Worm (Caenorhabditis elegans) whole organism, L2 larva: ENCODE results near the gene rpl-5.
A peak's percentile ranks its signal among the peaks of the same experiment; 100 is the strongest.

ENCODE experiments used
- C34F6.9 ChIP-seq: fragments of 150-350 bp; optimal IDR thresholded peaks from 2 replicates; lab custom pipeline; 2014; ENCODE audit warnings: missing biosample characterization, missing genetic modification characterization
- F13H6.1 ChIP-seq: sonication (generic microtip); optimal IDR thresholded peaks from 2 replicates; lab custom pipeline; 2016; ENCODE audit warnings: missing genetic modification characterization, missing compliant biosample characterization
- R02D3.7 ChIP-seq: fragments of 150-350 bp; optimal IDR thresholded peaks from 2 replicates; lab custom pipeline; 2014; ENCODE audit warnings: missing biosample characterization, missing genetic modification characterization
- Y55F3AM.14 ChIP-seq: fragments of 200-800 bp; sonication (Bioruptor generic); optimal IDR thresholded peaks from 2 replicates; lab custom pipeline; 2018; ENCODE audit warnings: mild to moderate bottlenecking, missing genetic modification characterization, missing compliant biosample characterization
- ZK546.5 ChIP-seq: sonication (generic microtip); optimal IDR thresholded peaks from 2 replicates; lab custom pipeline; 2017; ENCODE audit warnings: missing biosample characterization, missing genetic modification characterization
- alr-1 ChIP-seq: fragments of 150-350 bp; optimal IDR thresholded peaks from 2 replicates; lab custom pipeline; 2014; ENCODE audit warnings: missing biosample characterization, missing genetic modification characterization
- aly-2 ChIP-seq: fragments of 150-350 bp; optimal IDR thresholded peaks from 2 replicates; lab custom pipeline; 2014; ENCODE audit warnings: missing biosample characterization, missing genetic modification characterization
- ama-1 ChIP-seq: fragments of 150-350 bp; optimal IDR thresholded peaks from 2 replicates; lab custom pipeline; 2018; ENCODE audit warnings: inconsistent platforms
- ceh-16 ChIP-seq: fragments of 150-350 bp; optimal IDR thresholded peaks from 2 replicates; lab custom pipeline; 2014; ENCODE audit warnings: missing biosample characterization, missing genetic modification characterization
- crh-2 ChIP-seq: sonication (generic microtip); optimal IDR thresholded peaks from 2 replicates; lab custom pipeline; 2017; ENCODE audit warnings: missing biosample characterization, missing genetic modification characterization
- dmd-4 ChIP-seq: sonication (generic microtip); optimal IDR thresholded peaks from 2 replicates; lab custom pipeline; 2017; ENCODE audit warnings: missing biosample characterization, missing genetic modification characterization
- elt-3 ChIP-seq: sonication (generic microtip); optimal IDR thresholded peaks from 2 replicates; lab custom pipeline; 2017; ENCODE audit warnings: missing biosample characterization, missing genetic modification characterization
- fos-1 ChIP-seq: fragments of 150-350 bp; optimal IDR thresholded peaks from 2 replicates; lab custom pipeline; 2014; ENCODE audit warnings: missing biosample characterization, missing genetic modification characterization
- gmeb-1 ChIP-seq: fragments of 150-350 bp; optimal IDR thresholded peaks from 2 replicates; lab custom pipeline; 2014; ENCODE audit warnings: missing biosample characterization, missing genetic modification characterization
- lin-13 ChIP-seq: fragments of 150-350 bp; optimal IDR thresholded peaks from 2 replicates; lab custom pipeline; 2014; ENCODE audit warnings: missing biosample characterization, missing genetic modification reagents, missing genetic modification characterization
- lin-39 ChIP-seq: fragments of 150-350 bp; optimal IDR thresholded peaks from 2 replicates; lab custom pipeline; 2014; ENCODE audit warnings: missing biosample characterization, missing genetic modification reagents, missing genetic modification characterization
- lsy-2 ChIP-seq, 2 experiments: fragments of 150-350 bp in 1 of 2; sonication (generic microtip) in 1 of 2; optimal IDR thresholded peaks; 2 replicates each; lab custom pipeline; 2014 to 2017; ENCODE audit warnings: missing biosample characterization in 2 of 2, missing genetic modification characterization in 2 of 2
- mab-5 ChIP-seq: fragments of 150-350 bp; optimal IDR thresholded peaks from 2 replicates; lab custom pipeline; 2014; ENCODE audit warnings: missing biosample characterization, missing genetic modification characterization
- mdl-1 ChIP-seq, 2 experiments: fragments of 150-350 bp in 1 of 2; sonication (generic microtip) in 1 of 2; optimal IDR thresholded peaks; 2 replicates each; lab custom pipeline; 2017; ENCODE audit warnings: missing biosample characterization in 2 of 2, missing genetic modification characterization in 2 of 2
- nhr-12 ChIP-seq: fragments of 150-350 bp; optimal IDR thresholded peaks from 2 replicates; lab custom pipeline; 2014; ENCODE audit warnings: missing biosample characterization, missing genetic modification characterization
- nhr-129 ChIP-seq: fragments of 150-350 bp; optimal IDR thresholded peaks from 2 replicates; lab custom pipeline; 2014; ENCODE audit warnings: missing biosample characterization, missing genetic modification characterization
- nhr-21 ChIP-seq: fragments of 150-350 bp; optimal IDR thresholded peaks from 2 replicates; lab custom pipeline; 2014; ENCODE audit warnings: missing biosample characterization, missing genetic modification characterization
- nhr-23 ChIP-seq: fragments of 150-350 bp; optimal IDR thresholded peaks from 2 replicates; lab custom pipeline; 2014; ENCODE audit warnings: missing biosample characterization, missing genetic modification reagents, missing genetic modification characterization
- nhr-237 ChIP-seq: fragments of 150-350 bp; optimal IDR thresholded peaks from 2 replicates; lab custom pipeline; 2014; ENCODE audit warnings: missing biosample characterization, missing genetic modification characterization
- nhr-25 ChIP-seq: fragments of 150-350 bp; sonication (generic microtip); optimal IDR thresholded peaks from 3 replicates; lab custom pipeline; 2014; ENCODE audit warnings: missing biosample characterization, missing genetic modification characterization
- nhr-6 ChIP-seq: fragments of 150-350 bp; optimal IDR thresholded peaks from 2 replicates; lab custom pipeline; 2014; ENCODE audit warnings: missing biosample characterization, missing genetic modification characterization
- sem-4 ChIP-seq: fragments of 150-350 bp; optimal IDR thresholded peaks from 2 replicates; lab custom pipeline; 2014; ENCODE audit warnings: missing biosample characterization, missing genetic modification reagents, missing genetic modification characterization
- skn-1 ChIP-seq: sonication (generic microtip); optimal IDR thresholded peaks from 2 replicates; lab custom pipeline; 2017; ENCODE audit warnings: missing biosample characterization, missing genetic modification characterization
- sma-3 ChIP-seq: sonication (generic microtip); optimal IDR thresholded peaks from 2 replicates; lab custom pipeline; 2016; ENCODE audit warnings: missing genetic modification reagents, missing genetic modification characterization, missing compliant biosample characterization
- sma-9 ChIP-seq, 2 experiments: fragments of 150-350 bp in 1 of 2; sonication (generic microtip) in 1 of 2; optimal IDR thresholded peaks; 2 replicates each; lab custom pipeline; 2014 to 2016; ENCODE audit warnings: missing genetic modification characterization in 2 of 2, mild to moderate bottlenecking in 1 of 2, missing biosample characterization in 1 of 2, missing compliant biosample characterization in 1 of 2, missing genetic modification reagents in 1 of 2, moderate library complexity in 1 of 2
- snpc-4 ChIP-seq: fragments of 150-350 bp; optimal IDR thresholded peaks from 2 replicates; lab custom pipeline; 2014; ENCODE audit warnings: missing biosample characterization, missing genetic modification characterization
- unc-55 ChIP-seq: fragments of 150-350 bp; sonication (generic microtip); optimal IDR thresholded peaks from 3 replicates; lab custom pipeline; 2014; ENCODE audit warnings: missing biosample characterization, missing genetic modification reagents, missing genetic modification characterization
- zag-1 ChIP-seq: fragments of 150-350 bp; optimal IDR thresholded peaks from 2 replicates; lab custom pipeline; 2014; ENCODE audit warnings: missing biosample characterization, missing genetic modification characterization
- ztf-11 ChIP-seq: sonication (generic microtip); optimal IDR thresholded peaks from 2 replicates; lab custom pipeline; 2017; ENCODE audit warnings: missing biosample characterization, missing genetic modification characterization

Gene rpl-5

ce11 chrII:8520625-8521024 is 49.1 kb upstream of the rpl-5 start, which contains the start of gene cht-2:
Gene cht-2, plus strand, starts transcription at chrII:8520925.
- TF ChIP-seq sem-4 (tag; lab: Kevin White, UChicago) (no peak), ama-1 (lab: Kevin White, UChicago) (no peak), ztf-11 (tag; lab: Kevin White, UChicago) (no peak), nhr-237 (tag; lab: Kevin White, UChicago) (no peak), nhr-129 (tag; lab: Kevin White, UChicago) (no peak), C34F6.9 (tag; lab: Kevin White, UChicago) (no peak), ZK546.5 (no peak), Y55F3AM.14 (GFP tag; lab: Kevin White, UChicago) (no peak), fos-1 (tag; lab: Kevin White, UChicago) (no peak)

DNA sequence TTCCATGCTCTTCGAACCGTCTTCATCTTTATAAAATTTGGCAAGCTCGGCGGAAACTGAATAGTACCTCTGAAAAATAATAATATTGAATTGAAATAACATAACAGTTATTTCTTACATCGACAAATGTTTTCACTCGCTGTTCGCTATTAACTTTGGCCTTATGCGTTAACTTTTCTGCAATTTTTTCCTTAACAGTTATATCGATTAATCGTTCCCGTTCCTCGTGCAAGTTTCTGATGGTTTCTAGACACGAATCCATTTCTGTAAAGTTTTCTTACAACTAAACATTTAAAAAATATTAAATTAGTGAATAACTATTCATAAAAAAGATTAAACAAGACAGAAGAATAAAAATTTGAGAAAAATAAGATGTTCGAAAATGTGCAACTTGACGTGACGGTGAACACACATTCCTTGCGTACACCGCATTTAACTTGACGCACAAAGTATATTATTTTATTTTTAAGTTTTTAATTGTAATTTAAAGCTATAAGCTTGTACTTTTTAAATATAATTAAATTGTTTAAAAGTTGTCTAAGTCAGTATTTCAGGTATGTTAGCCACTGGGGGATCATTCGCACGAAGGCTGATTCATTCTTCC is 44.5 kb upstream of the rpl-5 start, which contains the start of the genes prp-9 and mrps-18B:
Gene prp-9 (minus strand): TSS at position 264 of the 604 bp plus-strand sequence.
Gene mrps-18B (plus strand): TSS at position 549 of the 604 bp plus-strand sequence.
- TF ChIP-seq nhr-237 (tag; lab: Kevin White, UChicago): no peak
- no peak for TF ChIP-seq snpc-4 (tag; lab: Kevin White, UChicago)
- TF ChIP-seq sma-9 (GFP tag; optimal IDR thresholded peaks at IDR 0.05; lab: Kevin White, UChicago): peak; percentile 16
- no peak for TF ChIP-seq sma-9 (tag; optimal IDR thresholded peaks at IDR 0.05; lab: Kevin White, UChicago)
- no peak for TF ChIP-seq nhr-21 (tag; lab: Kevin White, UChicago)
- TF ChIP-seq unc-55 (GFP tag; lab: Kevin White, UChicago): peak; percentile 57
- TF ChIP-seq ceh-16: no peak
- no peak for TF ChIP-seq zag-1 (tag; lab: Kevin White, UChicago)
- no peak for TF ChIP-seq skn-1
- no peak for TF ChIP-seq mdl-1 (tag; optimal IDR thresholded peaks at IDR 0.05; lab: Kevin White, UChicago)
- no peak for TF ChIP-seq dmd-4 (tag; lab: Kevin White, UChicago)
- no peak for TF ChIP-seq mab-5
- TF ChIP-seq ama-1 (lab: Kevin White, UChicago): no peak
- peak; percentile 15 for TF ChIP-seq crh-2 (tag; lab: Kevin White, UChicago)
- TF ChIP-seq nhr-12: no peak
- no peak for TF ChIP-seq elt-3 (tag; lab: Kevin White, UChicago)
- TF ChIP-seq lsy-2 (tag; optimal IDR thresholded peaks at IDR 0.05; lab: Kevin White, UChicago): peak in 1 of 2 experiments; percentile 74
- no peak for TF ChIP-seq R02D3.7 (tag; lab: Kevin White, UChicago)
- no peak for TF ChIP-seq alr-1
- no peak for TF ChIP-seq ZK546.5
- TF ChIP-seq fos-1 (tag; lab: Kevin White, UChicago): no peak
- TF ChIP-seq sma-3 (GFP tag; lab: Kevin White, UChicago): peak; percentile 13
- TF ChIP-seq sem-4 (tag; lab: Kevin White, UChicago): peak; percentile 11
- TF ChIP-seq lin-39: no peak
- peak; percentile 34 for TF ChIP-seq F13H6.1 (tag; lab: Kevin White, UChicago)
- TF ChIP-seq gmeb-1 (tag; lab: Kevin White, UChicago): peak; percentile 28
- TF ChIP-seq aly-2 (tag; lab: Kevin White, UChicago): no peak
- TF ChIP-seq Y55F3AM.14 (GFP tag; lab: Kevin White, UChicago): no peak
- no peak for TF ChIP-seq nhr-23
- no peak for TF ChIP-seq nhr-6 (tag; lab: Kevin White, UChicago)

ce11 chrII:8529176-8529698 is 40.5 kb upstream of the rpl-5 start:
- TF ChIP-seq unc-55 (GFP tag; lab: Kevin White, UChicago) (no peak), lin-39 (no peak), gmeb-1 (tag; lab: Kevin White, UChicago) (no peak), ama-1 (lab: Kevin White, UChicago) (no peak), aly-2 (tag; lab: Kevin White, UChicago) (no peak), skn-1 (no peak), lin-13 (GFP tag; lab: Kevin White, UChicago) (no peak), nhr-25 (peak; percentile 54)

DNA sequence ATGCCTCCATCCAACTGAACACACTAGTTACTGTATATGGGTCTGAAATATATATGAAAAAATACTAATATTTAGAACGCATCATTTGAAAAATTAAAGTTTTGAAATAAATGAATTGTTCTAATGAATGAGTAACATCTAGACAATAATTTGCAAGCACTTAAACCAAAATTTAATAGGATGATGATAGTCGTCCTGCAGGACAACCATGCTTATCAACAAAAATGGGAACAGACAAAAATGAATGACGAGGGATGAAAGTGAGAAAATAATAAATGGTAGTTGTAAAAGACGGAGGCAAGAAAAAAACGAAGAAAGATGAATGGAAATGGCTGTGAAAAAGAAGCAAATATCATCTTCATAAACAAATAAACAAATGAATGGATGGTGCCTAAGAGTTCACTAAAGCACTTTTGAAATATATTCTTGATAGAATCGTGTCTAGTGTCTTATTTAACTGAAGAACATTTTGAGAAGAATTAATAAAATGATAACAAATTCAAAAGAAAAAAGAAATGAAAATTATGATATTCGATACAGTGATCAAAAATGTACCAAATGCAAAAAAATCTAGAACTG is 38.5 kb upstream of the rpl-5 start, which contains the start of gene gldi-7:
Gene gldi-7 (minus strand): TSS at position 42 of the 579 bp plus-strand sequence.
- TF ChIP-seq nhr-25 (no peak), fos-1 (tag; lab: Kevin White, UChicago) (peak; percentile 67)
